Worm (Caenorhabditis elegans) whole organism, L1 larva: Measurements from ENCODE around the gene Y69F12A.1.

Experiments
- C34B4.2 ChIP-seq: sonication (generic microtip); optimal IDR thresholded peaks from 2 replicates; lab custom pipeline; 2017; ENCODE audit warnings: mild to moderate bottlenecking, missing genetic modification characterization, missing compliant biosample characterization
- Y116A8C.19 ChIP-seq: sonication (generic microtip); optimal IDR thresholded peaks from 2 replicates; lab custom pipeline; 2016; ENCODE audit warnings: missing compliant biosample characterization, missing genetic modification characterization, borderline replicate concordance
- aha-1 ChIP-seq: fragments of 150-350 bp; optimal IDR thresholded peaks from 2 replicates; lab custom pipeline; 2014; ENCODE audit warnings: missing biosample characterization, missing genetic modification characterization
- alr-1 ChIP-seq: fragments of 200-800 bp; sonication (Bioruptor generic); optimal IDR thresholded peaks from 2 replicates; lab custom pipeline; 2018; ENCODE audit warnings: borderline replicate concordance, mild to moderate bottlenecking, missing genetic modification characterization, missing compliant biosample characterization
- aly-2 ChIP-seq: fragments of 150-350 bp; optimal IDR thresholded peaks from 2 replicates; lab custom pipeline; 2014; ENCODE audit warnings: missing biosample characterization, missing genetic modification characterization
- ama-1 ChIP-seq: fragments of 150-350 bp; optimal IDR thresholded peaks from 2 replicates; lab custom pipeline; 2014
- blmp-1 ChIP-seq: fragments of 150-350 bp; optimal IDR thresholded peaks from 2 replicates; lab custom pipeline; 2014; ENCODE audit warnings: missing biosample characterization, missing genetic modification characterization
- ceh-63 ChIP-seq: fragments of 200-800 bp; sonication (Bioruptor generic); optimal IDR thresholded peaks from 2 replicates; lab custom pipeline; 2018; ENCODE audit warnings: mild to moderate bottlenecking, missing genetic modification characterization, missing compliant biosample characterization
- ceh-8 ChIP-seq: fragments of 200-800 bp; sonication (Bioruptor generic); optimal IDR thresholded peaks from 2 replicates; lab custom pipeline; 2018; ENCODE audit warnings: mild to moderate bottlenecking, missing genetic modification characterization, moderate library complexity, missing compliant biosample characterization
- ceh-82 ChIP-seq, 3 experiments: fragments of 150-350 bp in 1 of 3; sonication (generic microtip) in 2 of 3; optimal IDR thresholded peaks; 2 replicates each; lab custom pipeline; 2014 to 2017; ENCODE audit warnings: missing biosample characterization in 3 of 3, missing genetic modification characterization in 3 of 3
- ces-1 ChIP-seq: fragments of 150-350 bp; optimal IDR thresholded peaks from 2 replicates; lab custom pipeline; 2014; ENCODE audit warnings: missing biosample characterization, missing genetic modification reagents, missing genetic modification characterization
- dpl-1 ChIP-seq, 3 experiments: fragments of 150-350 bp in 2 of 3; sonication (generic microtip) in 1 of 3; optimal IDR thresholded peaks; 2 replicates each; lab custom pipeline; 2014 to 2017; ENCODE audit warnings: missing biosample characterization in 3 of 3, missing genetic modification characterization in 3 of 3, missing genetic modification reagents in 3 of 3
- dsc-1 ChIP-seq: sonication (generic microtip); optimal IDR thresholded peaks from 2 replicates; lab custom pipeline; 2016; ENCODE audit warnings: mild to moderate bottlenecking, missing genetic modification characterization, missing compliant biosample characterization
- efl-1 ChIP-seq, 4 experiments: fragments of 150-350 bp; optimal IDR thresholded peaks in 3 of 4; peaks in 1 of 4; 1 replicate in 1 of 4; 2 replicates in 3 of 4; lab custom pipeline; 2014; ENCODE audit warnings: missing biosample characterization in 2 of 4, missing genetic modification characterization in 2 of 4, missing genetic modification reagents in 2 of 4
- egl-13 ChIP-seq: sonication (generic microtip); optimal IDR thresholded peaks from 2 replicates; lab custom pipeline; 2016; ENCODE audit warnings: missing genotype, missing genetic modification reagents, missing genetic modification characterization, missing compliant biosample characterization
- egl-27 ChIP-seq, 2 experiments: fragments of 150-350 bp in 1 of 2; sonication (generic microtip); optimal IDR thresholded peaks; 3 replicates each; lab custom pipeline; 2017 to 2018; ENCODE audit warnings: missing biosample characterization in 2 of 2, missing genetic modification characterization in 2 of 2, missing genetic modification reagents in 2 of 2
- elt-2 ChIP-seq: sonication (generic microtip); optimal IDR thresholded peaks from 2 replicates; lab custom pipeline; 2016; ENCODE audit warnings: missing genetic modification characterization, mild to moderate bottlenecking, inconsistent platforms, missing compliant biosample characterization, missing genetic modification reagents
- elt-3 ChIP-seq, 6 experiments: fragments of 150-350 bp in 1 of 6; sonication (generic microtip); optimal IDR thresholded peaks; 2 replicates each; lab custom pipeline; 2017 to 2018; ENCODE audit warnings: missing biosample characterization in 6 of 6, missing genetic modification characterization in 6 of 6, inconsistent platforms in 1 of 6
- fkh-10 ChIP-seq: sonication (generic microtip); optimal IDR thresholded peaks from 2 replicates; lab custom pipeline; 2017; ENCODE audit warnings: missing biosample characterization, missing genetic modification reagents, missing genetic modification characterization
- fkh-4 ChIP-seq: sonication (generic microtip); optimal IDR thresholded peaks from 2 replicates; lab custom pipeline; 2016; ENCODE audit warnings: missing compliant biosample characterization, missing genetic modification characterization, borderline replicate concordance
- fkh-8 ChIP-seq: sonication (generic microtip); optimal IDR thresholded peaks from 2 replicates; lab custom pipeline; 2016; ENCODE audit warnings: mild to moderate bottlenecking, missing genetic modification characterization, missing compliant biosample characterization
- fos-1 ChIP-seq: fragments of 150-350 bp; optimal IDR thresholded peaks from 2 replicates; lab custom pipeline; 2014; ENCODE audit warnings: missing biosample characterization, missing genetic modification characterization
- hlh-17 ChIP-seq: fragments of 200-800 bp; sonication (Bioruptor generic); optimal IDR thresholded peaks from 2 replicates; lab custom pipeline; 2018; ENCODE audit warnings: missing genetic modification characterization, mild to moderate bottlenecking, missing compliant biosample characterization, moderate library complexity, borderline replicate concordance
- hpl-2 ChIP-seq: fragments of 150-350 bp; optimal IDR thresholded peaks from 2 replicates; lab custom pipeline; 2014; ENCODE audit warnings: missing biosample characterization, missing genetic modification reagents, missing genetic modification characterization
- isw-1 ChIP-seq: fragments of 200-800 bp; sonication (Bioruptor generic); IDR thresholded peaks from 2 replicates; pipeline ENCODE4 v1.3.6; 2022; ENCODE audit warnings: missing genetic modification characterization, missing compliant biosample characterization
- lin-13 ChIP-seq: fragments of 150-350 bp; optimal IDR thresholded peaks from 2 replicates; lab custom pipeline; 2014; ENCODE audit warnings: missing biosample characterization, missing genetic modification reagents, missing genetic modification characterization
- lin-14 ChIP-seq: fragments of 200-800 bp; sonication (Bioruptor generic); optimal IDR thresholded peaks from 2 replicates; lab custom pipeline; 2018; ENCODE audit warnings: mild to moderate bottlenecking, missing genetic modification characterization, moderate library complexity, missing compliant biosample characterization
- lin-15B ChIP-seq: fragments of 150-350 bp; sonication (generic microtip); optimal IDR thresholded peaks from 3 replicates; lab custom pipeline; 2014; ENCODE audit warnings: missing biosample characterization, missing genetic modification characterization
- lin-35 ChIP-seq, 2 experiments: fragments of 150-350 bp; optimal IDR thresholded peaks; 2 replicates each; lab custom pipeline; 2014; ENCODE audit warnings: missing biosample characterization in 2 of 2, missing genetic modification characterization in 2 of 2, missing genetic modification reagents in 2 of 2
- lin-39 ChIP-seq: fragments of 150-350 bp; optimal IDR thresholded peaks from 2 replicates; lab custom pipeline; 2014; ENCODE audit warnings: missing biosample characterization, missing genetic modification reagents, missing genetic modification characterization
- mef-2 ChIP-seq: fragments of 150-350 bp; optimal IDR thresholded peaks from 2 replicates; lab custom pipeline; 2014; ENCODE audit warnings: missing biosample characterization, missing genetic modification characterization
- mep-1 ChIP-seq: fragments of 150-350 bp; optimal IDR thresholded peaks from 2 replicates; lab custom pipeline; 2014; ENCODE audit warnings: missing biosample characterization, missing genetic modification characterization
- nhr-11 ChIP-seq: fragments of 150-350 bp; optimal IDR thresholded peaks from 2 replicates; lab custom pipeline; 2014; ENCODE audit warnings: missing biosample characterization, missing genetic modification characterization
- nhr-12 ChIP-seq: sonication (generic microtip); optimal IDR thresholded peaks from 2 replicates; lab custom pipeline; 2017; ENCODE audit warnings: missing biosample characterization, missing genetic modification characterization
- nhr-19 ChIP-seq: fragments of 200-800 bp; sonication (Bioruptor generic); conservative IDR thresholded peaks from 2 replicates; pipeline ENCODE4 v1.3.6; 2022; ENCODE audit warnings: missing genetic modification characterization, missing compliant biosample characterization
- nhr-28 ChIP-seq: fragments of 150-350 bp; optimal IDR thresholded peaks from 2 replicates; lab custom pipeline; 2014; ENCODE audit warnings: missing biosample characterization, missing genetic modification characterization
- nhr-47 ChIP-seq: sonication (generic microtip); optimal IDR thresholded peaks from 2 replicates; lab custom pipeline; 2016; ENCODE audit warnings: mild to moderate bottlenecking, missing genetic modification characterization, moderate library complexity, missing compliant biosample characterization
- nhr-71 ChIP-seq: sonication (generic microtip); optimal IDR thresholded peaks from 2 replicates; lab custom pipeline; 2016; ENCODE audit warnings: mild to moderate bottlenecking, missing genetic modification characterization, moderate library complexity, missing compliant biosample characterization
- nhr-90 ChIP-seq: sonication (generic microtip); optimal IDR thresholded peaks from 2 replicates; lab custom pipeline; 2016; ENCODE audit warnings: mild to moderate bottlenecking, missing genetic modification characterization, missing compliant biosample characterization; ENCODE audit not compliant: poor library complexity
- pag-3 ChIP-seq: sonication (generic microtip); optimal IDR thresholded peaks from 2 replicates; lab custom pipeline; 2017; ENCODE audit warnings: missing genetic modification characterization, mild to moderate bottlenecking, missing compliant biosample characterization, antibody characterized with exemption, borderline replicate concordance; ENCODE audit not compliant: insufficient read depth
- pax-3 ChIP-seq: fragments of 200-800 bp; sonication (Bioruptor generic); optimal IDR thresholded peaks from 2 replicates; lab custom pipeline; 2018; ENCODE audit warnings: mild to moderate bottlenecking, missing genetic modification characterization, moderate library complexity, missing compliant biosample characterization
- skn-1 ChIP-seq: fragments of 150-350 bp; optimal IDR thresholded peaks from 2 replicates; lab custom pipeline; 2014; ENCODE audit warnings: missing biosample characterization, missing genetic modification characterization
- snpc-4 ChIP-seq: fragments of 150-350 bp; optimal IDR thresholded peaks from 2 replicates; lab custom pipeline; 2014; ENCODE audit warnings: missing biosample characterization, missing genetic modification characterization
- sox-4 ChIP-seq: sonication (generic microtip); optimal IDR thresholded peaks from 2 replicates; lab custom pipeline; 2016; ENCODE audit warnings: missing genetic modification characterization, missing compliant biosample characterization
- sptf-1 ChIP-seq: fragments of 150-350 bp; optimal IDR thresholded peaks from 2 replicates; lab custom pipeline; 2014; ENCODE audit warnings: missing biosample characterization, missing genetic modification characterization
- swsn-7 ChIP-seq: sonication (generic microtip); optimal IDR thresholded peaks from 2 replicates; lab custom pipeline; 2016; ENCODE audit warnings: missing genetic modification characterization, missing compliant biosample characterization
- unc-30 ChIP-seq: sonication (generic microtip); optimal IDR thresholded peaks from 2 replicates; lab custom pipeline; 2017; ENCODE audit warnings: missing biosample characterization, missing genetic modification characterization
- unc-62 ChIP-seq: fragments of 150-350 bp; optimal IDR thresholded peaks from 2 replicates; lab custom pipeline; 2014; ENCODE audit warnings: missing biosample characterization, missing genetic modification reagents, missing genetic modification characterization
- unc-98 ChIP-seq: fragments of 200-800 bp; sonication (Bioruptor generic); IDR thresholded peaks from 2 replicates; pipeline ENCODE4 v1.3.6; 2022; ENCODE audit warnings: missing genetic modification characterization, missing compliant biosample characterization
- zag-1 ChIP-seq: fragments of 150-350 bp; optimal IDR thresholded peaks from 2 replicates; lab custom pipeline; 2014; ENCODE audit warnings: missing biosample characterization, missing genetic modification characterization
- zip-4 ChIP-seq: fragments of 200-800 bp; sonication (Bioruptor generic); optimal IDR thresholded peaks from 2 replicates; lab custom pipeline; 2018; ENCODE audit warnings: mild to moderate bottlenecking, missing genetic modification characterization, moderate library complexity, missing compliant biosample characterization
- ztf-4 ChIP-seq: fragments of 150-350 bp; optimal IDR thresholded peaks from 2 replicates; lab custom pipeline; 2014; ENCODE audit warnings: missing biosample characterization, missing genetic modification characterization

Y69F12A.1 gene

ce11 chrIII:7488303-7488702 lies 31.6 kb downstream of the Y69F12A.1 start (continued):
- TF ChIP-seq snpc-4 (no peak), sox-4 (tag; lab: Kevin White, UChicago) (no peak), nhr-11 (no peak), zag-1 (tag; lab: Kevin White, UChicago) (no peak), C34B4.2 (tag; lab: Kevin White, UChicago) (no peak), ceh-63 (GFP tag; lab: Kevin White, UChicago) (no peak), lin-39 (no peak), egl-27 (tag; optimal IDR thresholded peaks at IDR 0.05; lab: Kevin White, UChicago) (no peak), nhr-71 (tag; lab: Kevin White, UChicago) (peak; percentile 73), aly-2 (no peak), mep-1 (tag; lab: Kevin White, UChicago) (peak; percentile 59), ztf-4 (tag; lab: Kevin White, UChicago) (no peak), ama-1 (no peak), ceh-82 (tag; optimal IDR thresholded peaks at IDR 0.05; lab: Kevin White, UChicago) (no peak), dsc-1 (tag; lab: Kevin White, UChicago) (no peak), elt-2 (tag; lab: Kevin White, UChicago) (no peak), unc-30 (no peak), ces-1 (no peak), lin-14 (GFP tag; lab: Kevin White, UChicago) (peak; percentile 94), unc-98 (GFP tag; lab: Robert Waterston, UW) (no peak), mef-2 (tag; lab: Kevin White, UChicago) (no peak), fkh-8 (tag; lab: Kevin White, UChicago) (no peak), isw-1 (no peak), elt-3 (tag; optimal IDR thresholded peaks at IDR 0.05; lab: Kevin White, UChicago) (peak; percentile 55 to 95 (median 86)), egl-13 (tag; lab: Kevin White, UChicago) (no peak), fos-1 (tag; lab: Kevin White, UChicago) (no peak), nhr-47 (tag; lab: Kevin White, UChicago) (peak; percentile 22), lin-35 (GFP tag; optimal IDR thresholded peaks at IDR 0.05; lab: Kevin White, UChicago) (peak in 1 of 2 experiments; percentile 12), dpl-1 (GFP tag; optimal IDR thresholded peaks at IDR 0.05; lab: Kevin White, UChicago) (peak in 2 of 3 experiments; percentile 9 to 16), pag-3 (peak; percentile 99), blmp-1 (tag; lab: Kevin White, UChicago) (peak; percentile 91), hlh-17 (GFP tag; lab: Kevin White, UChicago) (no peak), nhr-12 (tag; lab: Kevin White, UChicago) (no peak), ceh-8 (no peak), fkh-4 (no peak), nhr-28 (tag; lab: Kevin White, UChicago) (no peak), alr-1 (tag; lab: Kevin White, UChicago) (no peak), aha-1 (tag; lab: Kevin White, UChicago) (no peak), unc-62 (GFP tag; lab: Kevin White, UChicago) (no peak), skn-1 (no peak), pax-3 (no peak), nhr-19 (no peak), lin-13 (GFP tag; lab: Kevin White, UChicago) (no peak), lin-15B (tag; lab: Kevin White, UChicago) (no peak), sptf-1 (tag; lab: Kevin White, UChicago) (no peak), nhr-90 (tag; lab: Kevin White, UChicago) (peak; percentile 63), fkh-10 (no peak), zip-4 (GFP tag; lab: Kevin White, UChicago) (no peak), efl-1 (optimal IDR thresholded peaks at IDR 0.05; lab: Kevin White, UChicago) (peak in 1 of 2 experiments; percentile 3), efl-1 (GFP tag; optimal IDR thresholded peaks at IDR 0.05 in 1 of 2; lab: Kevin White, UChicago) (peak in 1 of 2 experiments; percentile 6), hpl-2 (GFP tag; lab: Kevin White, UChicago) (no peak), swsn-7 (tag; lab: Kevin White, UChicago) (no peak), Y116A8C.19 (tag; lab: Kevin White, UChicago) (no peak)
